Worm (Caenorhabditis elegans) whole organism, late embryonic: Measurements from ENCODE around the gene rps-12.

ENCODE experiments used
- ama-1 ChIP-seq: fragments of 150-350 bp; optimal IDR thresholded peaks from 2 replicates; lab custom pipeline; 2014
- ceh-2 ChIP-seq: sonication (generic microtip); optimal IDR thresholded peaks from 2 replicates; lab custom pipeline; 2016; ENCODE audit warnings: missing genotype, missing genetic modification characterization, missing compliant biosample characterization
- ceh-22 ChIP-seq: sonication (generic microtip); optimal IDR thresholded peaks from 2 replicates; lab custom pipeline; 2017; ENCODE audit warnings: missing biosample characterization, missing genetic modification characterization
- ets-4 ChIP-seq: sonication (generic microtip); optimal IDR thresholded peaks from 2 replicates; lab custom pipeline; 2016; ENCODE audit warnings: missing genetic modification characterization, missing compliant biosample characterization
- fkh-10 ChIP-seq: fragments of 150-350 bp; optimal IDR thresholded peaks from 2 replicates; lab custom pipeline; 2014; ENCODE audit warnings: missing biosample characterization, missing genetic modification reagents, missing genetic modification characterization
- hlh-15 ChIP-seq: sonication (generic microtip); optimal IDR thresholded peaks from 2 replicates; lab custom pipeline; 2016; ENCODE audit warnings: missing genetic modification characterization, missing compliant biosample characterization
- hlh-6 ChIP-seq: sonication (generic microtip); optimal IDR thresholded peaks from 2 replicates; lab custom pipeline; 2016; ENCODE audit warnings: missing genotype, missing genetic modification characterization, missing compliant biosample characterization
- nhr-11 ChIP-seq: fragments of 150-350 bp; optimal IDR thresholded peaks from 2 replicates; lab custom pipeline; 2014; ENCODE audit warnings: missing biosample characterization, missing genetic modification characterization
- pag-3 ChIP-seq: sonication (generic microtip); optimal IDR thresholded peaks from 2 replicates; lab custom pipeline; 2016; ENCODE audit warnings: missing compliant biosample characterization, missing genetic modification characterization, borderline replicate concordance
- pha-4 ChIP-seq: fragments of 150-350 bp; optimal IDR thresholded peaks from 2 replicates; lab custom pipeline; 2018; ENCODE audit warnings: missing biosample characterization, missing genetic modification reagents, missing genetic modification characterization
- pqm-1 ChIP-seq: sonication (generic microtip); optimal IDR thresholded peaks from 2 replicates; lab custom pipeline; 2016; ENCODE audit warnings: missing genetic modification characterization, missing compliant biosample characterization

DNA sequence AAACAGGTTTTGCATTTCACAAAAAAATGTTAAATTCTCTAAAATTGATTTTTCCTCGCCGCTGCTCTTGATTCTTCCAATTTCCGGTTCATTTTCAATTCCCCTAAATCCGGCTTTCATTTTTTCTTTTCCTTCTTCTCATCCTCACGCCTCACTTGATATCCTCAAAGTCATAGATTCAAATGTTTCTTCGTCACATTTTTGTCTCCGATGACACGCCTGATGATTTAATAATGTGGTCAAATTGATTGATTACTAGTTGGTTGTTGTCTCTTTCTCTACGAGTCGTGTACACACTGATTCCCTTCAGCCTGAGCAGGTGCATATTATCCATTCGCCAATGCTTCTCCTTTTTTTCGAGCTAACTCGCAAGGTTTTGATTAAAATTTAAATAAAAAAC, 42.4 kb downstream of the rps-12 start:
- TF ChIP-seq fkh-10 (GFP tag; lab: Kevin White, UChicago) (no peak), pag-3 (no peak), pqm-1 (tag; lab: Kevin White, UChicago) (no peak), ets-4 (tag; lab: Kevin White, UChicago) (no peak), nhr-11 (tag; lab: Kevin White, UChicago) (no peak), hlh-6 (no peak), ceh-2 (tag; lab: Kevin White, UChicago) (no peak), hlh-15 (no peak), ama-1 (no peak), pha-4 (tag; lab: Kevin White, UChicago) (no peak), ceh-22 (tag; lab: Kevin White, UChicago) (no peak)
